Worm (Caenorhabditis elegans) whole organism, L2 larva: ENCODE data around the gene daam-1.

Experiments
- C34F6.9 ChIP-seq: fragments of 150-350 bp; optimal IDR thresholded peaks from 2 replicates; lab custom pipeline; 2014; ENCODE audit warnings: missing biosample characterization, missing genetic modification characterization
- F13H6.1 ChIP-seq: sonication (generic microtip); optimal IDR thresholded peaks from 2 replicates; lab custom pipeline; 2016; ENCODE audit warnings: missing genetic modification characterization, missing compliant biosample characterization
- R02D3.7 ChIP-seq: fragments of 150-350 bp; optimal IDR thresholded peaks from 2 replicates; lab custom pipeline; 2014; ENCODE audit warnings: missing biosample characterization, missing genetic modification characterization
- ZK546.5 ChIP-seq: sonication (generic microtip); optimal IDR thresholded peaks from 2 replicates; lab custom pipeline; 2017; ENCODE audit warnings: missing biosample characterization, missing genetic modification characterization
- alr-1 ChIP-seq: fragments of 150-350 bp; optimal IDR thresholded peaks from 2 replicates; lab custom pipeline; 2014; ENCODE audit warnings: missing biosample characterization, missing genetic modification characterization
- ama-1 ChIP-seq: fragments of 150-350 bp; optimal IDR thresholded peaks from 2 replicates; lab custom pipeline; 2018; ENCODE audit warnings: inconsistent platforms
- blmp-1 ChIP-seq: sonication (generic microtip); optimal IDR thresholded peaks from 2 replicates; lab custom pipeline; 2017; ENCODE audit warnings: missing genetic modification characterization, mild to moderate bottlenecking, missing compliant biosample characterization, antibody characterized with exemption, moderate library complexity; ENCODE audit not compliant: insufficient read depth
- ceh-16 ChIP-seq: fragments of 150-350 bp; optimal IDR thresholded peaks from 2 replicates; lab custom pipeline; 2014; ENCODE audit warnings: missing biosample characterization, missing genetic modification characterization
- crh-2 ChIP-seq: sonication (generic microtip); optimal IDR thresholded peaks from 2 replicates; lab custom pipeline; 2017; ENCODE audit warnings: missing biosample characterization, missing genetic modification characterization
- egl-27 ChIP-seq: sonication (generic microtip); optimal IDR thresholded peaks from 3 replicates; lab custom pipeline; 2017; ENCODE audit warnings: missing biosample characterization, missing genetic modification reagents, missing genetic modification characterization
- elt-1 ChIP-seq: fragments of 150-350 bp; optimal IDR thresholded peaks from 2 replicates; lab custom pipeline; 2014; ENCODE audit warnings: missing biosample characterization, missing genetic modification characterization
- elt-3 ChIP-seq: sonication (generic microtip); optimal IDR thresholded peaks from 2 replicates; lab custom pipeline; 2017; ENCODE audit warnings: missing biosample characterization, missing genetic modification characterization
- fos-1 ChIP-seq: fragments of 150-350 bp; optimal IDR thresholded peaks from 2 replicates; lab custom pipeline; 2014; ENCODE audit warnings: missing biosample characterization, missing genetic modification characterization
- gmeb-1 ChIP-seq: fragments of 150-350 bp; optimal IDR thresholded peaks from 2 replicates; lab custom pipeline; 2014; ENCODE audit warnings: missing biosample characterization, missing genetic modification characterization
- lin-11 ChIP-seq: fragments of 150-350 bp; sonication (generic microtip); optimal IDR thresholded peaks from 2 replicates; lab custom pipeline; 2014; ENCODE audit warnings: missing biosample characterization, missing genetic modification characterization, inconsistent platforms, mixed read lengths
- lin-13 ChIP-seq: fragments of 150-350 bp; optimal IDR thresholded peaks from 2 replicates; lab custom pipeline; 2014; ENCODE audit warnings: missing biosample characterization, missing genetic modification reagents, missing genetic modification characterization
- lsy-2 ChIP-seq, 2 experiments: fragments of 150-350 bp in 1 of 2; sonication (generic microtip) in 1 of 2; optimal IDR thresholded peaks; 2 replicates each; lab custom pipeline; 2014 to 2017; ENCODE audit warnings: missing biosample characterization in 2 of 2, missing genetic modification characterization in 2 of 2
- mab-5 ChIP-seq: fragments of 150-350 bp; optimal IDR thresholded peaks from 2 replicates; lab custom pipeline; 2014; ENCODE audit warnings: missing biosample characterization, missing genetic modification characterization
- mbf-1 ChIP-seq: sonication (generic microtip); optimal IDR thresholded peaks from 2 replicates; lab custom pipeline; 2017; ENCODE audit warnings: missing biosample characterization, missing genetic modification characterization
- nhr-11 ChIP-seq: fragments of 150-350 bp; optimal IDR thresholded peaks from 2 replicates; lab custom pipeline; 2014; ENCODE audit warnings: missing biosample characterization, missing genetic modification characterization
- nhr-21 ChIP-seq: fragments of 150-350 bp; optimal IDR thresholded peaks from 2 replicates; lab custom pipeline; 2014; ENCODE audit warnings: missing biosample characterization, missing genetic modification characterization
- nhr-23 ChIP-seq: fragments of 150-350 bp; optimal IDR thresholded peaks from 2 replicates; lab custom pipeline; 2014; ENCODE audit warnings: missing biosample characterization, missing genetic modification reagents, missing genetic modification characterization
- nhr-25 ChIP-seq: fragments of 150-350 bp; sonication (generic microtip); optimal IDR thresholded peaks from 3 replicates; lab custom pipeline; 2014; ENCODE audit warnings: missing biosample characterization, missing genetic modification characterization
- nhr-6 ChIP-seq: fragments of 150-350 bp; optimal IDR thresholded peaks from 2 replicates; lab custom pipeline; 2014; ENCODE audit warnings: missing biosample characterization, missing genetic modification characterization
- nhr-77 ChIP-seq: fragments of 150-350 bp; optimal IDR thresholded peaks from 2 replicates; lab custom pipeline; 2014; ENCODE audit warnings: missing biosample characterization, missing genetic modification characterization
- sem-4 ChIP-seq: fragments of 150-350 bp; optimal IDR thresholded peaks from 2 replicates; lab custom pipeline; 2014; ENCODE audit warnings: missing biosample characterization, missing genetic modification reagents, missing genetic modification characterization
- skn-1 ChIP-seq: sonication (generic microtip); optimal IDR thresholded peaks from 2 replicates; lab custom pipeline; 2017; ENCODE audit warnings: missing biosample characterization, missing genetic modification characterization
- sma-3 ChIP-seq: sonication (generic microtip); optimal IDR thresholded peaks from 2 replicates; lab custom pipeline; 2016; ENCODE audit warnings: missing genetic modification reagents, missing genetic modification characterization, missing compliant biosample characterization
- sma-9 ChIP-seq, 2 experiments: fragments of 150-350 bp in 1 of 2; sonication (generic microtip) in 1 of 2; optimal IDR thresholded peaks; 2 replicates each; lab custom pipeline; 2014 to 2016; ENCODE audit warnings: missing genetic modification characterization in 2 of 2, mild to moderate bottlenecking in 1 of 2, missing biosample characterization in 1 of 2, missing compliant biosample characterization in 1 of 2, missing genetic modification reagents in 1 of 2, moderate library complexity in 1 of 2
- snpc-4 ChIP-seq: fragments of 150-350 bp; optimal IDR thresholded peaks from 2 replicates; lab custom pipeline; 2014; ENCODE audit warnings: missing biosample characterization, missing genetic modification characterization
- unc-39 ChIP-seq: fragments of 150-350 bp; optimal IDR thresholded peaks from 2 replicates; lab custom pipeline; 2014; ENCODE audit warnings: missing biosample characterization, missing genetic modification characterization
- unc-55 ChIP-seq: fragments of 150-350 bp; sonication (generic microtip); optimal IDR thresholded peaks from 3 replicates; lab custom pipeline; 2014; ENCODE audit warnings: missing biosample characterization, missing genetic modification reagents, missing genetic modification characterization
- unc-62 ChIP-seq: fragments of 150-350 bp; optimal IDR thresholded peaks from 2 replicates; lab custom pipeline; 2014; ENCODE audit warnings: missing biosample characterization, missing genetic modification reagents, missing genetic modification characterization
- zag-1 ChIP-seq: fragments of 150-350 bp; optimal IDR thresholded peaks from 2 replicates; lab custom pipeline; 2014; ENCODE audit warnings: missing biosample characterization, missing genetic modification characterization
- ztf-11 ChIP-seq: sonication (generic microtip); optimal IDR thresholded peaks from 2 replicates; lab custom pipeline; 2017; ENCODE audit warnings: missing biosample characterization, missing genetic modification characterization
- ztf-4 ChIP-seq: fragments of 150-350 bp; optimal IDR thresholded peaks from 2 replicates; lab custom pipeline; 2014; ENCODE audit warnings: missing biosample characterization, missing genetic modification characterization

The daam-1 gene

DNA sequence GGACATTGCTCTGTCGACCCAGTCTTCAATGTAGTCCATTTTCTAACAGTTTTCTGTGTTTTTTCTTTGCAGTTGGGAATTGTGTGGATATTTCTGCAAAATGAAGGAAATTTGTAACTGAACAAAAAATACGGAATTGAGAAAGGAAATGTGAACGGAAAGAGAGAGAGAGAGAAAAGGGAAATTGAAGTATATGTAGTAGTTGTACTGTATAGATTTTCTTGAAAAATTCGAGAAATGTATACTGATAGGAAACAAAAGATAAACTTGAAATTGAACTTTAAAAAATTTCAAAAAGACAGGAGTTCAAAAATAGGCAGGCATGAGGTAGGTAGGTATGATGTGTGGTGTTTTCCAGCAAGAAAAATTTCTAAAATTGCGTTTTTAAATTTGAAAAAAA is at the start of gene daam-1:
TSS of gene daam-1 (minus strand) at position 101 of the 400 bp plus-strand sequence.
- TF ChIP-seq lsy-2 (tag; optimal IDR thresholded peaks at IDR 0.05; lab: Kevin White, UChicago) (no peak), lin-13 (GFP tag; lab: Kevin White, UChicago) (no peak), snpc-4 (tag; lab: Kevin White, UChicago) (no peak), ZK546.5 (no peak), nhr-11 (tag; lab: Kevin White, UChicago) (no peak), nhr-77 (tag; lab: Kevin White, UChicago) (no peak), skn-1 (tag; lab: Kevin White, UChicago) (no peak)

- TF ChIP-seq R02D3.7 (no peak), nhr-6 (tag; lab: Kevin White, UChicago) (no peak), skn-1 (tag; lab: Kevin White, UChicago) (no peak)
These were observed 46.6 kb upstream of the daam-1 start for ce11 chrV:130186-130585.

- peak; percentile 15 to 66 for TF ChIP-seq lsy-2 (tag; optimal IDR thresholded peaks at IDR 0.05; lab: Kevin White, UChicago)
- TF ChIP-seq C34F6.9 (tag; lab: Kevin White, UChicago): peak; percentile 68
- no peak for TF ChIP-seq unc-62
- peak; percentile 66 for TF ChIP-seq gmeb-1
- TF ChIP-seq F13H6.1: peak; percentile 0
- peak; percentile 7 for TF ChIP-seq lin-13 (GFP tag; lab: Kevin White, UChicago)
- TF ChIP-seq sma-9 (GFP tag; optimal IDR thresholded peaks at IDR 0.05; lab: Kevin White, UChicago): no peak
- no peak for TF ChIP-seq sma-9 (tag; optimal IDR thresholded peaks at IDR 0.05; lab: Kevin White, UChicago)
- no peak for TF ChIP-seq unc-39 (tag; lab: Kevin White, UChicago)
- peak; percentile 71 for TF ChIP-seq unc-55
- no peak for TF ChIP-seq blmp-1 (tag; lab: Kevin White, UChicago)
These were observed 44.2 kb upstream of the daam-1 start, which contains the start of the genes W03F9.2 and sftb-2 for ce11 chrV:127882-128281. W03F9.2 (minus strand) TSS chrV:128034. sftb-2 (plus strand) TSS chrV:128237.

- TF ChIP-seq lin-13 (GFP tag; lab: Kevin White, UChicago) (peak; percentile 51), C34F6.9 (tag; lab: Kevin White, UChicago) (peak; percentile 89), fos-1 (peak; percentile 18), ztf-4 (no peak), egl-27 (tag; lab: Kevin White, UChicago) (peak; percentile 12), alr-1 (tag; lab: Kevin White, UChicago) (peak; percentile 50), sma-3 (GFP tag; lab: Kevin White, UChicago) (peak; percentile 68), elt-3 (tag; lab: Kevin White, UChicago) (no peak), F13H6.1 (peak; percentile 50), nhr-23 (no peak), blmp-1 (tag; lab: Kevin White, UChicago) (no peak), ceh-16 (no peak), zag-1 (tag; lab: Kevin White, UChicago) (no peak), lin-11 (tag; lab: Kevin White, UChicago) (peak; percentile 53), unc-55 (peak; percentile 88), ama-1 (lab: Kevin White, UChicago) (no peak), R02D3.7 (no peak), sem-4 (tag; lab: Kevin White, UChicago) (peak; percentile 69), snpc-4 (tag; lab: Kevin White, UChicago) (peak; percentile 26), crh-2 (tag; lab: Kevin White, UChicago) (peak; percentile 71), nhr-25 (peak; percentile 59), nhr-21 (peak; percentile 12), mbf-1 (no peak), elt-1 (tag; lab: Kevin White, UChicago) (no peak), ztf-11 (tag; lab: Kevin White, UChicago) (no peak), mab-5 (tag; lab: Kevin White, UChicago) (peak; percentile 1), sma-9 (GFP tag; optimal IDR thresholded peaks at IDR 0.05; lab: Kevin White, UChicago) (no peak), sma-9 (tag; optimal IDR thresholded peaks at IDR 0.05; lab: Kevin White, UChicago) (no peak), gmeb-1 (peak; percentile 79), lsy-2 (tag; optimal IDR thresholded peaks at IDR 0.05; lab: Kevin White, UChicago) (peak; percentile 40 to 81)
These were observed 43.0 kb upstream of the daam-1 start, which contains the start of gene W03F9.1 for ce11 chrV:126610-127009. W03F9.1 (minus strand) TSS chrV:126718.
